Fruit fly (Drosophila melanogaster): ENCODE results near the gene Edc3.

Edc3 gene

dm6 chr3L:17566335-17567242 is 36.9 kb upstream of the Edc3 start:
- TF ChIP-seq HLH106 (tag; optimal IDR thresholded peaks at IDR 0.05) (peak; percentile 75), OdsH (GFP tag; optimal IDR thresholded peaks at IDR 0.05) (peak; percentile 69), lola (GFP tag; optimal IDR thresholded peaks at IDR 0.05) (no peak), dmrt93B (GFP tag; optimal IDR thresholded peaks at IDR 0.05) (peak; percentile 63), GATAd (GFP tag; optimal IDR thresholded peaks at IDR 0.05) (no peak), fru (GFP tag; optimal IDR thresholded peaks at IDR 0.05) (peak; percentile 76), ey (GFP tag; optimal IDR thresholded peaks at IDR 0.05) (peak; percentile 45), N (GFP tag; optimal IDR thresholded peaks at IDR 0.05) (peak; percentile 61), sage (GFP tag; optimal IDR thresholded peaks at IDR 0.05) (peak; percentile 57), sv (GFP tag; optimal IDR thresholded peaks at IDR 0.05) (no peak), h (GFP tag; optimal IDR thresholded peaks at IDR 0.05) (peak; percentile 77), Hnf4 (GFP tag; optimal IDR thresholded peaks at IDR 0.05) (peak; percentile 53), tai (GFP tag; optimal IDR thresholded peaks at IDR 0.05) (no peak), pan (optimal IDR thresholded peaks at IDR 0.05) (no peak), Sp1 (GFP tag; optimal IDR thresholded peaks at IDR 0.05) (peak; percentile 69), Jra (GFP tag; optimal IDR thresholded peaks at IDR 0.05) (no peak), Hr83 (GFP tag; optimal IDR thresholded peaks at IDR 0.05; ENCODE audit: poor library complexity, severe bottlenecking) (peak; percentile 14), Dif (GFP tag; optimal IDR thresholded peaks at IDR 0.05; ENCODE audit: partially characterized antibody) (peak; percentile 51), psq (GFP tag; optimal IDR thresholded peaks at IDR 0.05) (peak; percentile 80), br (GFP tag; optimal IDR thresholded peaks at IDR 0.05) (peak; percentile 67), foxo (GFP tag; optimal IDR thresholded peaks at IDR 0.05) (peak; percentile 3 to 80), brk (GFP tag; optimal IDR thresholded peaks at IDR 0.05) (peak; percentile 11), dl (GFP tag; optimal IDR thresholded peaks at IDR 0.05; ENCODE audit: insufficient read depth in 1 of 2, partially characterized antibody in 2 of 2) (peak in 1 of 2 experiments; percentile 29), CG9705 (GFP tag; optimal IDR thresholded peaks at IDR 0.05) (peak; percentile 24), Dfd (GFP tag; optimal IDR thresholded peaks at IDR 0.05) (peak; percentile 62), jim (GFP tag; optimal IDR thresholded peaks at IDR 0.05) (no peak), Rel (GFP tag; optimal IDR thresholded peaks at IDR 0.05) (peak; percentile 80), Rel (tag; optimal IDR thresholded peaks at IDR 0.05) (no peak), rgr (GFP tag; optimal IDR thresholded peaks at IDR 0.05) (peak; percentile 78), Hr78 (GFP tag; optimal IDR thresholded peaks at IDR 0.05) (no peak), woc (GFP tag; optimal IDR thresholded peaks at IDR 0.05) (peak; percentile 66)

DNA sequence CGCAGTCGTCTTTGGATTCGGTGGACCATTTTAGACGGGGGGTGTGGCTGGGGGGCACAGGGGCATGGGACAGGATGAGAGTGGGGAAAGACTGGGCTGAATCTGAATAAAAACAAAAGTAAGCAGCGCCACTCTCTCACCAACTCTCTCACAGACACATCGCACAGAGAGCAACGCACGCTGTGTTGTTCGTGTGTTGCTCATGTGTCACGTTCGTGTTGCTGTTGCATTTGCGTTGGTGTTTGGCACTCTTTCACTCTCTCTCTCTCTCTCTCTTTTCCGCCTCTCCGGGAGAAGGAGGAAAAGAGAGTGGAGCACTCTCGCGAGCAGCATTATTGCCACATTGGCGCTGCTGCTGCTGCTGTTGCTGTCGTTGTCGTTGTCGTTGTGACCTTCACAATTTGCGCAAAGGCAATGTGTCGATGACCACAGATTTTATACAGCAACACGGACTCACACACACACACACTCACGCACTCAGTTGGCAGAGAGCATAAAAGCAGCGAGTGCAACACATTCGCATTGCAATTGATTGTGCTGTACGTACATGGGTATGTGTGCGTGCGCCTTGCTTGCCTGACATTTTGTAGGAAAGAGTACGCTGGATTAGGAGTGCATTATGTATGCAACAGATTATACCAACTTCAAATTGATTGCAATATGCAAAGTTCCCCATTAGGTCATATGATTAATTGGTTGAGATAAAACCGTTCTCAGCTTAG is 34.0 kb upstream of the Edc3 start:
- peak; percentile 45 for TF ChIP-seq Sp1 (GFP tag; optimal IDR thresholded peaks at IDR 0.05)
- TF ChIP-seq Rel (GFP tag; optimal IDR thresholded peaks at IDR 0.05), result peak; percentile 83
- peak; percentile 40 for TF ChIP-seq Rel (tag; optimal IDR thresholded peaks at IDR 0.05)
- TF ChIP-seq psq (GFP tag; optimal IDR thresholded peaks at IDR 0.05), result peak; percentile 68
- peak; percentile 95 to 97 for TF ChIP-seq dl (GFP tag; optimal IDR thresholded peaks at IDR 0.05; ENCODE audit: insufficient read depth in 1 of 2, partially characterized antibody in 2 of 2)
- TF ChIP-seq sv (GFP tag; optimal IDR thresholded peaks at IDR 0.05), result no peak
- no peak for TF ChIP-seq CG9705 (GFP tag; optimal IDR thresholded peaks at IDR 0.05)
- peak; percentile 15 for TF ChIP-seq Hr83 (GFP tag; optimal IDR thresholded peaks at IDR 0.05; ENCODE audit: poor library complexity, severe bottlenecking)
- TF ChIP-seq CG32264 (GFP tag; optimal IDR thresholded peaks at IDR 0.05), result peak; percentile 14
- peak; percentile 97 for TF ChIP-seq Dif (GFP tag; optimal IDR thresholded peaks at IDR 0.05; ENCODE audit: partially characterized antibody)
- TF ChIP-seq ey (GFP tag; optimal IDR thresholded peaks at IDR 0.05), result no peak
- peak; percentile 53 for TF ChIP-seq Jra (GFP tag; optimal IDR thresholded peaks at IDR 0.05)
- peak; percentile 76 for TF ChIP-seq N (GFP tag; optimal IDR thresholded peaks at IDR 0.05)
- TF ChIP-seq HLH106 (tag; optimal IDR thresholded peaks at IDR 0.05), result no peak
- peak; percentile 13 for TF ChIP-seq Hnf4 (GFP tag; optimal IDR thresholded peaks at IDR 0.05)
- TF ChIP-seq br (GFP tag; optimal IDR thresholded peaks at IDR 0.05), result peak; percentile 49
- TF ChIP-seq h (GFP tag; optimal IDR thresholded peaks at IDR 0.05), result peak; percentile 70
- peak; percentile 81 for TF ChIP-seq fru (GFP tag; optimal IDR thresholded peaks at IDR 0.05)
- no peak for TF ChIP-seq sage (GFP tag; optimal IDR thresholded peaks at IDR 0.05)
- no peak for TF ChIP-seq Abd-B (GFP tag; optimal IDR thresholded peaks at IDR 0.05)
- peak; percentile 77 for TF ChIP-seq brk (GFP tag; optimal IDR thresholded peaks at IDR 0.05)
- peak; percentile 36 for TF ChIP-seq OdsH (GFP tag; optimal IDR thresholded peaks at IDR 0.05)
- TF ChIP-seq foxo (GFP tag; optimal IDR thresholded peaks at IDR 0.05), result peak in 1 of 2 experiments; percentile 23
- TF ChIP-seq rgr (GFP tag; optimal IDR thresholded peaks at IDR 0.05), result peak; percentile 30
- peak; percentile 43 for TF ChIP-seq tai (GFP tag; optimal IDR thresholded peaks at IDR 0.05)

Measured in whole organism, wandering third instar larva.